Worm (Caenorhabditis elegans) whole organism, L3 larva: ENCODE results near the gene Y41D4B.24.

Experiments
- ceh-16 ChIP-seq: sonication (generic microtip); optimal IDR thresholded peaks from 2 replicates; lab custom pipeline; 2017; ENCODE audit warnings: missing biosample characterization, missing genetic modification characterization
- ceh-28 ChIP-seq: fragments of 150-350 bp; optimal IDR thresholded peaks from 2 replicates; lab custom pipeline; 2014; ENCODE audit warnings: missing biosample characterization, missing genetic modification reagents, missing genetic modification characterization
- ceh-9 ChIP-seq: sonication (generic microtip); optimal IDR thresholded peaks from 2 replicates; lab custom pipeline; 2018; ENCODE audit warnings: missing biosample characterization, missing genetic modification characterization
- daf-12 ChIP-seq: fragments of 150-350 bp; optimal IDR thresholded peaks from 2 replicates; lab custom pipeline; 2014; ENCODE audit warnings: missing biosample characterization, missing genetic modification reagents, missing genetic modification characterization
- egl-27 ChIP-seq: sonication (generic microtip); optimal IDR thresholded peaks from 4 replicates; lab custom pipeline; 2017; ENCODE audit warnings: missing biosample characterization, missing genetic modification reagents, missing genetic modification characterization
- elt-1 ChIP-seq: fragments of 150-350 bp; optimal IDR thresholded peaks from 2 replicates; lab custom pipeline; 2014; ENCODE audit warnings: missing biosample characterization, missing genetic modification characterization
- eor-1 ChIP-seq, 2 experiments: fragments of 150-350 bp; optimal IDR thresholded peaks; 2 replicates each; lab custom pipeline; 2014 to 2018; ENCODE audit warnings: missing biosample characterization in 2 of 2, missing genetic modification characterization in 2 of 2
- fkh-10 ChIP-seq: sonication (generic microtip); optimal IDR thresholded peaks from 2 replicates; lab custom pipeline; 2017; ENCODE audit warnings: missing biosample characterization, missing genetic modification reagents, missing genetic modification characterization
- lin-15B ChIP-seq: fragments of 150-350 bp; optimal IDR thresholded peaks from 2 replicates; lab custom pipeline; 2014; ENCODE audit warnings: missing biosample characterization, missing genetic modification characterization
- lsy-12 ChIP-seq: sonication (generic microtip); optimal IDR thresholded peaks from 2 replicates; lab custom pipeline; 2016; ENCODE audit warnings: mild to moderate bottlenecking, missing genetic modification characterization, missing compliant biosample characterization
- mdl-1 ChIP-seq: fragments of 150-350 bp; optimal IDR thresholded peaks from 2 replicates; lab custom pipeline; 2014; ENCODE audit warnings: missing biosample characterization, missing genetic modification characterization
- nfya-1 ChIP-seq: sonication (generic microtip); optimal IDR thresholded peaks from 2 replicates; lab custom pipeline; 2017; ENCODE audit warnings: missing genetic modification characterization, mild to moderate bottlenecking, missing compliant biosample characterization, antibody characterized with exemption, moderate library complexity; ENCODE audit not compliant: insufficient read depth
- nhr-12 ChIP-seq: fragments of 150-350 bp; optimal IDR thresholded peaks from 2 replicates; lab custom pipeline; 2014; ENCODE audit warnings: missing biosample characterization, missing genetic modification characterization
- nhr-23 ChIP-seq: fragments of 150-350 bp; optimal IDR thresholded peaks from 2 replicates; lab custom pipeline; 2014; ENCODE audit warnings: missing biosample characterization, missing genetic modification reagents, missing genetic modification characterization
- nhr-67 ChIP-seq: fragments of 150-350 bp; optimal IDR thresholded peaks from 2 replicates; lab custom pipeline; 2014; ENCODE audit warnings: missing biosample characterization, missing genetic modification characterization
- nhr-76 ChIP-seq: fragments of 150-350 bp; sonication (generic microtip); optimal IDR thresholded peaks from 5 replicates; lab custom pipeline; 2014; ENCODE audit warnings: missing biosample characterization, missing genetic modification characterization
- nhr-77 ChIP-seq: fragments of 150-350 bp; optimal IDR thresholded peaks from 2 replicates; lab custom pipeline; 2014; ENCODE audit warnings: missing biosample characterization, missing genetic modification characterization
- pha-4 ChIP-seq: fragments of 150-350 bp; optimal IDR thresholded peaks from 2 replicates; lab custom pipeline; 2014; ENCODE audit warnings: missing biosample characterization, missing genetic modification reagents, missing genetic modification characterization
- sea-2 ChIP-seq: fragments of 150-350 bp; sonication (generic microtip); optimal IDR thresholded peaks from 4 replicates; lab custom pipeline; 2014; ENCODE audit warnings: missing biosample characterization, missing genetic modification reagents, missing genetic modification characterization
- snpc-4 ChIP-seq: fragments of 150-350 bp; optimal IDR thresholded peaks from 2 replicates; lab custom pipeline; 2014; ENCODE audit warnings: missing biosample characterization, missing genetic modification characterization
- zag-1 ChIP-seq: fragments of 150-350 bp; optimal IDR thresholded peaks from 2 replicates; lab custom pipeline; 2014; ENCODE audit warnings: missing biosample characterization, missing genetic modification characterization
- ztf-11 ChIP-seq: fragments of 150-350 bp; optimal IDR thresholded peaks from 2 replicates; lab custom pipeline; 2014; ENCODE audit warnings: missing biosample characterization, missing genetic modification characterization

The Y41D4B.24 gene

DNA sequence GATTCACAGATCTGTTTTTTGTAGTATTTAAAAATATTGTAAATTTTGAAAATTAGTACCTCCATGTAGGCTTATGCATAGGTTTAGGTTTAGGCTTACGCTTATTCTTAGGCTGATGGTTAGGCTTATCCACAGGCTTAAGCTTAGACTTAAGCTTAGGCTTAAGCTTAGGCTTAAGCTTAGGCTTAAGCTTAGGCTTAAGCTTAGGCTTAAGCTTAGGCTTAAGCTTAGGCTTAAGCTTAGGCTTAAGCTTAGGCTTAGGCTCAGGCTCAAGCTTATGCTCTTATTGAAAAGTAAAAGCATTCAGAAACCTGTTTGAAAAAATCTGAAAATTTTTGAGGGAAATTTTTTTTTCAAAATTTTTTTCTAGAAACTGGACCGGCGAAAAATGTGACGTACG is 49.4 kb downstream of the Y41D4B.24 start:
- TF ChIP-seq ceh-9: no peak
- TF ChIP-seq nfya-1 (tag; lab: Kevin White, UChicago): no peak
- TF ChIP-seq nhr-23 (tag; lab: Kevin White, UChicago): no peak
- no peak for TF ChIP-seq fkh-10 (GFP tag; lab: Kevin White, UChicago)
- TF ChIP-seq ceh-28 (tag; lab: Kevin White, UChicago): no peak

DNA sequence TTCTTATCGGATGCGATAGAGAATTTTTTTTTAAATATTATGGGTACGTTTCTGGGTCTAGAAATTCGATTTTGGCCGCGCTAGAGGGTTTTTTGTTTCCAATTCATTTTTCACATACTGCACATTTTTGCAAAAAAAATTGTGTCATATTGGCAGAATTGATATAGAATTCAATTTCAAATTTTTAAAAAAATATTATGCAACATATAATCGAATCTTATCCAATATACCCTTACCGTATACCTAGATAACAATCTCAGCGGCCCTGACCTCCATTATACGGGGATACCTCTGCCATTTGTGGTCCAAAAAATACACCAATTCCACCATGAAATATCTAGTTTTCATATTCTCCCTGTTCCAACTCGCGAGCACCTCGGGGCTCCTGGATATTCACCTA is 50.3 kb downstream of the Y41D4B.24 start, which contains the start of gene cpg-24:
Gene cpg-24 (plus strand): TSS at position 301 of the 400 bp plus-strand sequence.
- no peak for TF ChIP-seq sea-2
- no peak for TF ChIP-seq ceh-9
- TF ChIP-seq nhr-67 (tag; lab: Kevin White, UChicago): no peak
- no peak for TF ChIP-seq nfya-1 (tag; lab: Kevin White, UChicago)
- TF ChIP-seq nhr-12 (tag; lab: Kevin White, UChicago): no peak
- TF ChIP-seq nhr-77 (tag; lab: Kevin White, UChicago): no peak
- no peak for TF ChIP-seq lin-15B (tag; lab: Kevin White, UChicago)
- no peak for TF ChIP-seq eor-1 (tag; optimal IDR thresholded peaks at IDR 0.05; lab: Kevin White, UChicago)
- TF ChIP-seq nhr-23 (tag; lab: Kevin White, UChicago): no peak
- TF ChIP-seq ceh-16 (tag; lab: Kevin White, UChicago): no peak
- no peak for TF ChIP-seq ztf-11
- TF ChIP-seq zag-1 (tag; lab: Kevin White, UChicago): no peak
- TF ChIP-seq egl-27 (tag; lab: Kevin White, UChicago): no peak
- TF ChIP-seq mdl-1: no peak

DNA sequence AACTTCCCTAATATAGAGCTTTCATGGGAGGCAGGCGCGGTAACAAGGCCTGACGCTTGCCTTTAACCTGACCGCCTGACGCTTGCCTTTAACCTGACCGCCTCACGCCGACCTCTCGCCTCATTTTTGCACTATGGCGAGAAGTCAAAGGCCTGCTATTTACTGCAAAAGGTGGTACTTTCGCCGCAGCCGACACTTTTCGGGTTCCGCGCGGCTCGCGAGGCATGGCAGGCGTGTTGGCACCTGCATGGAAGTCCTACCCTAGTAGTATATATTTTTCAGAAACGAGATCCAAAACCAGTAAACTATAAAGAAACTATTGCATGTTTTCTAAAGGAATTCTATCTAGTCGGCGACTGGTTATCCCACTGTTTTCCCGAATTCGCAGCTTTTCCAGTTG is 53.2 kb downstream of the Y41D4B.24 start:
- TF ChIP-seq pha-4 (tag; lab: Kevin White, UChicago) (no peak), eor-1 (tag; optimal IDR thresholded peaks at IDR 0.05; lab: Kevin White, UChicago) (no peak), snpc-4 (tag; lab: Kevin White, UChicago) (no peak), nhr-76 (tag; lab: Kevin White, UChicago) (no peak), daf-12 (tag; lab: Kevin White, UChicago) (no peak), elt-1 (tag; lab: Kevin White, UChicago) (no peak), lin-15B (tag; lab: Kevin White, UChicago) (no peak)

DNA sequence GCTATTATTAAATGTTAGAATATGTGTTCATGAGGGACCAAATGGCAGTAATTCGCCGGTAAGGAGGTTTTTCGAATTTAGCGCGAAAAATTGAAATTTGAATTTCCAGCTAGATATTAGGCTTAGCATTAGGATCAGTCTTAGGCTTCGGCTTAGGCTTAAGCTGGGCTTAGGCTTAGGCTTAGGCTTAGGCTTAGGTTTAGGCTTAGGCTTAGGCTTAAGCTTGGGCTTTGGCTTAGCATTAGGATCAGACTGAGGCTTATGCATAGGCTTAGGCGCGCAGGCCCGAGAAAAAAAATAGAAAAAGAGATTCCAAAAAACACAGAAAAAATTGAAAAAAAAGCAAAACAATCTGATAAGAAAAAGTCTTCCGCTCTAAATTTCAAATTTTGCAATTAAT is 53.7 kb downstream of the Y41D4B.24 start:
- TF ChIP-seq lsy-12 (tag; lab: Kevin White, UChicago): no peak
